Worm (Caenorhabditis elegans) whole organism, midembryonic: ENCODE data around the gene hrde-2.

Experiments
- cog-1 ChIP-seq: sonication (generic microtip); optimal IDR thresholded peaks from 2 replicates; lab custom pipeline; 2016; ENCODE audit warnings: missing genetic modification characterization, missing compliant biosample characterization
- flt-1 ChIP-seq: fragments of 200-800 bp; sonication (Bioruptor generic); IDR thresholded peaks from 2 replicates; pipeline ENCODE4 v1.3.6; 2022; ENCODE audit warnings: missing genetic modification characterization, missing compliant biosample characterization
- med-1 ChIP-seq: sonication (generic microtip); optimal IDR thresholded peaks from 2 replicates; lab custom pipeline; 2017; ENCODE audit warnings: missing genetic modification characterization, mild to moderate bottlenecking, missing compliant biosample characterization, antibody characterized with exemption, missing genetic modification reagents; ENCODE audit not compliant: insufficient read depth

ce11 chrV:15002184-15002690 is 2.7 kb upstream of the hrde-2 start, which contains the start of the genes fib-1 and mut-15:
- TF ChIP-seq cog-1 (peak; percentile 93), med-1 (GFP tag; lab: Kevin White, UChicago) (no peak), flt-1 (GFP tag; lab: Robert Waterston, UW) (peak; percentile 82)
